Worm (Caenorhabditis elegans) whole organism, young adult: ENCODE measurements around the gene figl-1.

Experiments used
- B0035.1 ChIP-seq: sonication (generic microtip); optimal IDR thresholded peaks from 2 replicates; lab custom pipeline; 2016; ENCODE audit warnings: missing genetic modification characterization, mild to moderate bottlenecking, missing compliant biosample characterization, missing genotype, missing genetic modification reagents
- C06A6.2 ChIP-seq: fragments of 200-800 bp; sonication (Bioruptor generic); conservative IDR thresholded peaks from 2 replicates; pipeline ENCODE4 v1.3.6; 2022; ENCODE audit warnings: missing genetic modification characterization, missing compliant biosample characterization
- F22D6.2 ChIP-seq: sonication (generic microtip); optimal IDR thresholded peaks from 2 replicates; lab custom pipeline; 2016; ENCODE audit warnings: mild to moderate bottlenecking, missing genetic modification characterization, missing compliant biosample characterization
- F33H1.4 ChIP-seq: fragments of 200-800 bp; sonication (Bioruptor generic); IDR thresholded peaks from 2 replicates; pipeline ENCODE4 v1.3.6; 2022; ENCODE audit warnings: missing genetic modification reagents, missing genetic modification characterization, missing compliant biosample characterization
- ZK185.1 ChIP-seq: sonication (generic microtip); optimal IDR thresholded peaks from 2 replicates; lab custom pipeline; 2016; ENCODE audit warnings: mild to moderate bottlenecking, missing genetic modification characterization, missing compliant biosample characterization; ENCODE audit not compliant: poor library complexity, severe bottlenecking
- ama-1 ChIP-seq, 3 experiments: fragments of 150-350 bp in 1 of 3; sonication (generic microtip) in 2 of 3; optimal IDR thresholded peaks; 2 replicates each; lab custom pipeline; 2014 to 2018; ENCODE audit warnings: missing biosample characterization in 2 of 3, missing genetic modification characterization in 2 of 3, missing genetic modification reagents in 2 of 3
- aptf-3 ChIP-seq: fragments of 200-800 bp; sonication (Bioruptor generic); IDR thresholded peaks from 2 replicates; pipeline ENCODE4 v1.3.6; 2022; ENCODE audit warnings: missing genetic modification characterization, missing compliant biosample characterization
- attf-5 ChIP-seq: fragments of 200-800 bp; sonication (Bioruptor generic); optimal IDR thresholded peaks from 2 replicates; lab custom pipeline; 2018; ENCODE audit warnings: mild to moderate bottlenecking, missing genetic modification characterization, missing compliant biosample characterization
- bed-1 ChIP-seq: fragments of 200-800 bp; sonication (Bioruptor generic); IDR thresholded peaks from 2 replicates; pipeline ENCODE4 v1.3.6; 2022; ENCODE audit warnings: missing genetic modification reagents, missing genetic modification characterization, missing compliant biosample characterization
- bed-2 ChIP-seq: fragments of 200-800 bp; sonication (Bioruptor generic); IDR thresholded peaks from 2 replicates; pipeline ENCODE4 v1.3.6; 2022; ENCODE audit warnings: missing genetic modification reagents, missing genetic modification characterization, missing compliant biosample characterization
- ccch-3 ChIP-seq: fragments of 200-800 bp; sonication (Bioruptor generic); optimal IDR thresholded peaks from 2 replicates; lab custom pipeline; 2018; ENCODE audit warnings: mild to moderate bottlenecking, missing genetic modification characterization, missing compliant biosample characterization
- cebp-2 ChIP-seq: fragments of 200-800 bp; sonication (Bioruptor generic); IDR thresholded peaks from 2 replicates; pipeline ENCODE4 v1.3.6; 2022; ENCODE audit warnings: missing genetic modification characterization, missing compliant biosample characterization
- chd-7 ChIP-seq: sonication (generic microtip); optimal IDR thresholded peaks from 2 replicates; lab custom pipeline; 2016; ENCODE audit warnings: mild to moderate bottlenecking, missing genetic modification characterization, moderate library complexity, missing compliant biosample characterization
- die-1 ChIP-seq: sonication (generic microtip); optimal IDR thresholded peaks from 2 replicates; lab custom pipeline; 2016; ENCODE audit warnings: missing genotype, mild to moderate bottlenecking, missing genetic modification characterization, missing compliant biosample characterization
- dpl-1 ChIP-seq: fragments of 150-350 bp; optimal IDR thresholded peaks from 2 replicates; lab custom pipeline; 2014; ENCODE audit warnings: missing biosample characterization, missing genetic modification reagents, missing genetic modification characterization
- egl-18 ChIP-seq: fragments of 200-800 bp; sonication (Bioruptor generic); IDR thresholded peaks from 2 replicates; pipeline ENCODE4 v1.3.6; 2022; ENCODE audit warnings: missing genetic modification reagents, missing genetic modification characterization, missing compliant biosample characterization
- ets-4 ChIP-seq: fragments of 200-800 bp; sonication (Bioruptor generic); optimal IDR thresholded peaks from 2 replicates; lab custom pipeline; 2018; ENCODE audit warnings: mild to moderate bottlenecking, missing genetic modification characterization, missing compliant biosample characterization
- fkh-3 ChIP-seq: sonication (generic microtip); optimal IDR thresholded peaks from 2 replicates; lab custom pipeline; 2016; ENCODE audit warnings: mild to moderate bottlenecking, missing genetic modification characterization, missing compliant biosample characterization
- hlh-26 ChIP-seq: fragments of 200-800 bp; sonication (Bioruptor generic); conservative IDR thresholded peaks from 2 replicates; pipeline ENCODE4 v1.3.6; 2022; ENCODE audit warnings: missing genetic modification reagents, missing genetic modification characterization, missing compliant biosample characterization
- hmg-20 ChIP-seq: fragments of 200-800 bp; sonication (Bioruptor generic); IDR thresholded peaks from 2 replicates; pipeline ENCODE4 v1.3.6; 2022; ENCODE audit warnings: missing genetic modification reagents, missing genetic modification characterization, missing compliant biosample characterization
- hrde-1 ChIP-seq: sonication (generic microtip); optimal IDR thresholded peaks from 2 replicates; lab custom pipeline; 2016; ENCODE audit warnings: missing genetic modification characterization, mild to moderate bottlenecking, missing compliant biosample characterization, moderate library complexity, missing genotype, missing genetic modification reagents, borderline replicate concordance
- lag-1 ChIP-seq: fragments of 200-800 bp; sonication (Bioruptor generic); IDR thresholded peaks from 2 replicates; pipeline ENCODE4 v1.3.6; 2022; ENCODE audit warnings: missing genetic modification reagents, missing genetic modification characterization, missing compliant biosample characterization
- let-526 ChIP-seq: fragments of 200-800 bp; sonication (Bioruptor generic); IDR thresholded peaks from 2 replicates; pipeline ENCODE4 v1.3.6; 2022; ENCODE audit warnings: missing genetic modification reagents, missing genetic modification characterization, missing compliant biosample characterization
- let-607 ChIP-seq, 2 experiments: fragments of 200-800 bp in 1 of 2; sonication (Bioruptor generic) in 1 of 2; sonication (generic microtip) in 1 of 2; optimal IDR thresholded peaks; 2 replicates each; lab custom pipeline; 2016 to 2018; ENCODE audit warnings: mild to moderate bottlenecking in 2 of 2, missing compliant biosample characterization in 2 of 2, missing genetic modification characterization in 2 of 2, moderate library complexity in 2 of 2, missing genotype in 1 of 2
- madf-10 ChIP-seq: sonication (generic microtip); optimal IDR thresholded peaks from 2 replicates; lab custom pipeline; 2016; ENCODE audit warnings: mild to moderate bottlenecking, missing genetic modification characterization, missing compliant biosample characterization
- madf-3 ChIP-seq: fragments of 200-800 bp; sonication (Bioruptor generic); IDR thresholded peaks from 2 replicates; pipeline ENCODE4 v1.3.6; 2022; ENCODE audit warnings: missing genetic modification reagents, missing genetic modification characterization, missing compliant biosample characterization
- madf-6 ChIP-seq: fragments of 200-800 bp; sonication (Bioruptor generic); IDR thresholded peaks from 2 replicates; pipeline ENCODE4 v1.3.6; 2022; ENCODE audit warnings: missing genetic modification reagents, missing genetic modification characterization, missing compliant biosample characterization
- nfya-1 ChIP-seq: sonication (generic microtip); optimal IDR thresholded peaks from 2 replicates; lab custom pipeline; 2017; ENCODE audit warnings: antibody characterized with exemption, missing compliant biosample characterization, missing genetic modification characterization, borderline replicate concordance; ENCODE audit not compliant: insufficient read depth
- pbrm-1 ChIP-seq: fragments of 200-800 bp; sonication (Bioruptor generic); IDR thresholded peaks from 2 replicates; pipeline ENCODE4 v1.3.6; 2022; ENCODE audit warnings: missing genetic modification reagents, missing genetic modification characterization, missing compliant biosample characterization
- pha-4 ChIP-seq: fragments of 150-350 bp; sonication (generic microtip); optimal IDR thresholded peaks from 2 replicates; lab custom pipeline; 2014; ENCODE audit warnings: missing biosample characterization, missing genetic modification reagents, missing genetic modification characterization
- sea-2 ChIP-seq: fragments of 200-800 bp; sonication (Bioruptor generic); IDR thresholded peaks from 2 replicates; pipeline ENCODE4 v1.3.6; 2022; ENCODE audit warnings: missing genetic modification characterization, missing compliant biosample characterization
- tbx-9 ChIP-seq: sonication (generic microtip); optimal IDR thresholded peaks from 2 replicates; lab custom pipeline; 2016; ENCODE audit warnings: borderline replicate concordance, missing genetic modification characterization, inconsistent platforms, missing compliant biosample characterization
- ztf-25 ChIP-seq: fragments of 200-800 bp; sonication (Bioruptor generic); IDR thresholded peaks from 2 replicates; pipeline ENCODE4 v1.3.6; 2022; ENCODE audit warnings: missing genetic modification reagents, missing genetic modification characterization, missing compliant biosample characterization
- ztf-3 ChIP-seq: fragments of 200-800 bp; sonication (Bioruptor generic); optimal IDR thresholded peaks from 2 replicates; lab custom pipeline; 2018; ENCODE audit warnings: mild to moderate bottlenecking, missing genetic modification characterization, missing compliant biosample characterization

The figl-1 gene

ce11 chrV:4326841-4327240, 19.0 kb downstream of the figl-1 start, which contains the start of gene D2063.1:
Gene D2063.1, plus strand, starts transcription at chrV:4327121.
- TF ChIP-seq bed-2 (GFP tag; lab: Robert Waterston, UW), result no peak
- no peak for TF ChIP-seq fkh-3 (tag; lab: Kevin White, UChicago)
- no peak for TF ChIP-seq let-526 (GFP tag; lab: Robert Waterston, UW)

ce11 chrV:4325415-4325814, 20.4 kb downstream of the figl-1 start, which contains the start of gene nhr-125:
Gene nhr-125, minus strand, starts transcription at chrV:4325515.
- TF ChIP-seq pha-4 (tag; lab: Kevin White, UChicago) (no peak), die-1 (no peak), madf-6 (GFP tag; lab: Robert Waterston, UW) (no peak), dpl-1 (GFP tag; lab: Kevin White, UChicago) (no peak), C06A6.2 (no peak), ccch-3 (GFP tag; lab: Kevin White, UChicago) (no peak), ztf-3 (GFP tag; lab: Kevin White, UChicago) (no peak), egl-18 (GFP tag; lab: Robert Waterston, UW) (no peak), nfya-1 (tag; lab: Kevin White, UChicago) (no peak), B0035.1 (tag; lab: Kevin White, UChicago) (no peak), chd-7 (no peak), ztf-25 (no peak), madf-3 (GFP tag; lab: Robert Waterston, UW) (no peak), madf-10 (tag; lab: Kevin White, UChicago) (no peak)

ce11 chrV:4322706-4323105, 23.1 kb downstream of the figl-1 start, which contains the start of gene R02D1.2:
Gene R02D1.2, minus strand, starts transcription at chrV:4322806.
- no peak for TF ChIP-seq F22D6.2 (tag; lab: Kevin White, UChicago)
- no peak for TF ChIP-seq C06A6.2
- no peak for TF ChIP-seq F33H1.4
- no peak for TF ChIP-seq dpl-1 (GFP tag; lab: Kevin White, UChicago)
- no peak for TF ChIP-seq hrde-1 (tag; lab: Kevin White, UChicago)
- no peak for TF ChIP-seq ZK185.1 (tag; lab: Kevin White, UChicago)
- TF ChIP-seq hmg-20 (GFP tag; lab: Robert Waterston, UW), result no peak
- TF ChIP-seq hlh-26 (GFP tag; lab: Robert Waterston, UW), result no peak
- no peak for TF ChIP-seq sea-2
- TF ChIP-seq let-526 (GFP tag; lab: Robert Waterston, UW), result no peak
- TF ChIP-seq lag-1 (GFP tag; lab: Robert Waterston, UW), result no peak
- no peak for TF ChIP-seq let-607 (tag; optimal IDR thresholded peaks at IDR 0.05; lab: Kevin White, UChicago)
- TF ChIP-seq ama-1 (optimal IDR thresholded peaks at IDR 0.05; lab: Kevin White, UChicago), result no peak
- no peak for TF ChIP-seq ama-1 (GFP tag; optimal IDR thresholded peaks at IDR 0.05; lab: Kevin White, UChicago)

- TF ChIP-seq attf-5 (no peak), aptf-3 (GFP tag; lab: Robert Waterston, UW) (no peak), ets-4 (GFP tag; lab: Kevin White, UChicago) (no peak), tbx-9 (tag; lab: Kevin White, UChicago) (no peak), pbrm-1 (GFP tag; lab: Robert Waterston, UW) (no peak), cebp-2 (GFP tag; lab: Robert Waterston, UW) (no peak), bed-1 (no peak), hrde-1 (tag; lab: Kevin White, UChicago) (no peak)
Measured at ce11 chrV:4319867-4320266, 25.9 kb downstream of the figl-1 start, which contains the start of gene ZC132.9. Gene ZC132.9, minus strand, starts transcription at chrV:4319967.
